Worm (Caenorhabditis elegans) whole organism, L3 larva: ENCODE data around the gene F53C11.5.

Source experiments
- R02D3.7 ChIP-seq: fragments of 150-350 bp; optimal IDR thresholded peaks from 2 replicates; lab custom pipeline; 2014; ENCODE audit warnings: missing biosample characterization, missing genetic modification characterization
- ZK546.5 ChIP-seq: sonication (generic microtip); optimal IDR thresholded peaks from 2 replicates; lab custom pipeline; 2017; ENCODE audit warnings: missing biosample characterization, missing genetic modification characterization
- ama-1 ChIP-seq: fragments of 150-350 bp; optimal IDR thresholded peaks from 2 replicates; lab custom pipeline; 2018
- ceh-16 ChIP-seq: sonication (generic microtip); optimal IDR thresholded peaks from 2 replicates; lab custom pipeline; 2017; ENCODE audit warnings: missing biosample characterization, missing genetic modification characterization
- ceh-28 ChIP-seq: fragments of 150-350 bp; optimal IDR thresholded peaks from 2 replicates; lab custom pipeline; 2014; ENCODE audit warnings: missing biosample characterization, missing genetic modification reagents, missing genetic modification characterization
- ceh-9 ChIP-seq: sonication (generic microtip); optimal IDR thresholded peaks from 2 replicates; lab custom pipeline; 2018; ENCODE audit warnings: missing biosample characterization, missing genetic modification characterization
- egl-5 ChIP-seq: fragments of 150-350 bp; optimal IDR thresholded peaks from 2 replicates; lab custom pipeline; 2017; ENCODE audit warnings: missing biosample characterization, missing genetic modification reagents, missing genetic modification characterization, inconsistent platforms
- elt-1 ChIP-seq: fragments of 150-350 bp; optimal IDR thresholded peaks from 2 replicates; lab custom pipeline; 2014; ENCODE audit warnings: missing biosample characterization, missing genetic modification characterization
- elt-2 ChIP-seq: sonication (generic microtip); optimal IDR thresholded peaks from 2 replicates; lab custom pipeline; 2016; ENCODE audit warnings: missing genetic modification reagents, mild to moderate bottlenecking, missing genetic modification characterization, missing compliant biosample characterization
- elt-3 ChIP-seq, 3 experiments: fragments of 150-350 bp in 1 of 3; sonication (generic microtip) in 2 of 3; optimal IDR thresholded peaks; 2 replicates in 2 of 3; 4 replicates in 1 of 3; lab custom pipeline; 2014 to 2017; ENCODE audit warnings: missing biosample characterization in 3 of 3, missing genetic modification characterization in 3 of 3
- fkh-10 ChIP-seq: sonication (generic microtip); optimal IDR thresholded peaks from 2 replicates; lab custom pipeline; 2017; ENCODE audit warnings: missing biosample characterization, missing genetic modification reagents, missing genetic modification characterization
- fkh-2 ChIP-seq: fragments of 150-350 bp; optimal IDR thresholded peaks from 2 replicates; lab custom pipeline; 2014; ENCODE audit warnings: missing biosample characterization, missing genetic modification reagents, missing genetic modification characterization
- fos-1 ChIP-seq: fragments of 150-350 bp; optimal IDR thresholded peaks from 2 replicates; lab custom pipeline; 2014; ENCODE audit warnings: missing biosample characterization, missing genetic modification characterization
- hmg-11 ChIP-seq: sonication (generic microtip); optimal IDR thresholded peaks from 2 replicates; lab custom pipeline; 2016; ENCODE audit warnings: missing genetic modification characterization, missing compliant biosample characterization
- jun-1 ChIP-seq: fragments of 150-350 bp; optimal IDR thresholded peaks from 2 replicates; lab custom pipeline; 2014; ENCODE audit warnings: missing biosample characterization, missing genetic modification reagents, missing genetic modification characterization
- lin-39 ChIP-seq: fragments of 150-350 bp; optimal IDR thresholded peaks from 2 replicates; lab custom pipeline; 2018; ENCODE audit warnings: missing biosample characterization, missing genetic modification reagents, missing genetic modification characterization
- lsy-12 ChIP-seq: sonication (generic microtip); optimal IDR thresholded peaks from 2 replicates; lab custom pipeline; 2016; ENCODE audit warnings: mild to moderate bottlenecking, missing genetic modification characterization, missing compliant biosample characterization
- mdl-1 ChIP-seq: fragments of 150-350 bp; optimal IDR thresholded peaks from 2 replicates; lab custom pipeline; 2014; ENCODE audit warnings: missing biosample characterization, missing genetic modification characterization
- mml-1 ChIP-seq: fragments of 150-350 bp; sonication (generic microtip); optimal IDR thresholded peaks from 3 replicates; lab custom pipeline; 2014; ENCODE audit warnings: missing biosample characterization, missing genetic modification characterization
- nfya-1 ChIP-seq: sonication (generic microtip); optimal IDR thresholded peaks from 2 replicates; lab custom pipeline; 2017; ENCODE audit warnings: missing genetic modification characterization, mild to moderate bottlenecking, missing compliant biosample characterization, antibody characterized with exemption, moderate library complexity; ENCODE audit not compliant: insufficient read depth
- nhr-23 ChIP-seq: fragments of 150-350 bp; optimal IDR thresholded peaks from 2 replicates; lab custom pipeline; 2014; ENCODE audit warnings: missing biosample characterization, missing genetic modification reagents, missing genetic modification characterization
- nhr-25 ChIP-seq: sonication (generic microtip); optimal IDR thresholded peaks from 2 replicates; lab custom pipeline; 2017; ENCODE audit warnings: missing biosample characterization, missing genetic modification characterization
- nhr-28 ChIP-seq: fragments of 150-350 bp; optimal IDR thresholded peaks from 2 replicates; lab custom pipeline; 2014; ENCODE audit warnings: missing biosample characterization, missing genetic modification characterization
- nhr-43 ChIP-seq: sonication (generic microtip); optimal IDR thresholded peaks from 2 replicates; lab custom pipeline; 2016; ENCODE audit warnings: mild to moderate bottlenecking, missing genetic modification characterization, missing compliant biosample characterization; ENCODE audit not compliant: poor library complexity, severe bottlenecking
- nhr-67 ChIP-seq: fragments of 150-350 bp; optimal IDR thresholded peaks from 2 replicates; lab custom pipeline; 2014; ENCODE audit warnings: missing biosample characterization, missing genetic modification characterization
- nhr-76 ChIP-seq: fragments of 150-350 bp; sonication (generic microtip); optimal IDR thresholded peaks from 5 replicates; lab custom pipeline; 2014; ENCODE audit warnings: missing biosample characterization, missing genetic modification characterization
- nhr-77 ChIP-seq: fragments of 150-350 bp; optimal IDR thresholded peaks from 2 replicates; lab custom pipeline; 2014; ENCODE audit warnings: missing biosample characterization, missing genetic modification characterization
- pha-4 ChIP-seq: fragments of 150-350 bp; optimal IDR thresholded peaks from 2 replicates; lab custom pipeline; 2014; ENCODE audit warnings: missing biosample characterization, missing genetic modification reagents, missing genetic modification characterization
- pqm-1 ChIP-seq: fragments of 150-350 bp; optimal IDR thresholded peaks from 2 replicates; lab custom pipeline; 2017; ENCODE audit warnings: missing biosample characterization, missing genetic modification characterization, inconsistent platforms
- sea-2 ChIP-seq: fragments of 150-350 bp; sonication (generic microtip); optimal IDR thresholded peaks from 4 replicates; lab custom pipeline; 2014; ENCODE audit warnings: missing biosample characterization, missing genetic modification reagents, missing genetic modification characterization
- skn-1 ChIP-seq: fragments of 150-350 bp; optimal IDR thresholded peaks from 2 replicates; lab custom pipeline; 2014; ENCODE audit warnings: missing biosample characterization, missing genetic modification characterization
- snpc-4 ChIP-seq: fragments of 150-350 bp; optimal IDR thresholded peaks from 2 replicates; lab custom pipeline; 2014; ENCODE audit warnings: missing biosample characterization, missing genetic modification characterization
- unc-39 ChIP-seq: sonication (generic microtip); optimal IDR thresholded peaks from 4 replicates; lab custom pipeline; 2017; ENCODE audit warnings: missing biosample characterization, missing genetic modification characterization
- unc-62 ChIP-seq: fragments of 150-350 bp; sonication (generic microtip); optimal IDR thresholded peaks from 4 replicates; lab custom pipeline; 2014; ENCODE audit warnings: missing biosample characterization, missing genetic modification reagents, missing genetic modification characterization
- zag-1 ChIP-seq: fragments of 150-350 bp; optimal IDR thresholded peaks from 2 replicates; lab custom pipeline; 2014; ENCODE audit warnings: missing biosample characterization, missing genetic modification characterization

The F53C11.5 gene

DNA sequence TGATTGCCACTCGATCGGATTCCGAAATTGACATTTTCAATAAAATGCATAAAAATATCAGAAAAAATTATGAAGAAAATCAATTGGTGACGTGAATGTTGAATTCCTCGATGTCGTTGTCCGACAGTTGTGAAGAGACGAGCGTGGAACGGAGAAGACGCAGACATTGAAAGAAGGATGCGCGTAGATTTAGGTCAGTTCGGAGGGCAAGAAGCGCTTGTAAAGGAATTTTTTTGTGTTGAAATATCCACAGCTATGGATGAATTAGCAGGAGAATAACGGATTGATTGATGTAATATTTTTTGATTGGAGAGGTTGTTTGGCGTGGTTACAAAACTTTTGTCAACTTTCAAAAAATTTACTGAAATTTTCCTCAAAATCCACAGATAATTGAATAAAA is 19.0 kb upstream of the F53C11.5 start, which contains the start of gene F20G2.3:
Gene F20G2.3, minus strand, starts transcription at position 101 of the 400 bp plus-strand sequence.
- TF ChIP-seq ceh-28 (no peak), nhr-23 (peak; percentile 63)

DNA sequence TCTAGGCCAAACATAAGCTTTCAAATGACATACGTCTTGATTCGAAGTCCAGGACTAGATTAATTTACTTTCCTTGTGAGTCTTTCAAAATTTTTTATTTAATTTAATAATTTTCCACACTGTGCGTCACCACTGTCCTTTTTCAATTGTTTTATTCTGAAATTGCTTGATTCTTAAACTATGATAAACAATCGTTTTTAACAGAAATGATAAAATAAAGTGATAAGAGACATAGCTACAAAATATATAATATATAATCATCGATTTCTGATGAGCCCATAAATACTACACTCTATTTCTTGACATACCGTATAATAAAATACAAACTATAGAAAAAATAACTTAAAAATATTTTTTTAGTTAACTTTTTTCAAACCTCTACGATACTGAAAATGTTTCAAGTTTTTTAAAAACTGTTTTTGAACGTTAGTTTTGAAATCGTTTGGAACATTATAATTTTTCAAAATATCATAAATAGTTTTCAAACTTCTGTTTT is 18.4 kb upstream of the F53C11.5 start, which contains the start of gene nas-24:
Gene nas-24, plus strand, starts transcription at position 446 of the 496 bp plus-strand sequence.
- peak; percentile 85 for TF ChIP-seq pqm-1
- TF ChIP-seq nhr-67 (tag; lab: Kevin White, UChicago): no peak
- TF ChIP-seq elt-1 (tag; lab: Kevin White, UChicago): no peak
- peak; percentile 51 for TF ChIP-seq elt-2
- TF ChIP-seq jun-1 (tag; lab: Kevin White, UChicago): no peak

DNA sequence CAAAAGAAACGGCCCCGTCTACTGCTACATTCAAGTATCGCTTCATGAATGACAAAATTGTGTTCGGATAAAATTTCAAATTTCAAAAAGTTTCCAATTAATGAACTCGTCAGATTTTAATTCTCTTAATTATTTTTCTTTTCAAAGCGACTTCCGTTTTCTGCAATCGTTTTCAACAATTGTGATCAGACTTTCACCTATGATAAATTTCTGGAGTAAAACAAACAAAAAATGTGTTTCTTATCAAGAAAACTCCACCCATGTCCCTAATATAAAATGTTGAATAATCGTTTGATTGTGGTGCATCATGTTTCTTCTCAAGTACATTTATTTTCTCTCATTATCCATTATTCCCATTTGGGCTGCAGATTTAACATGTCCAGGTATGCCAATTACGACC is 16.1 kb upstream of the F53C11.5 start, which contains the start of gene F20G2.5:
Gene F20G2.5, plus strand, starts transcription at position 301 of the 400 bp plus-strand sequence.
- TF ChIP-seq pqm-1 (peak; percentile 40), elt-2 (peak; percentile 40), nfya-1 (tag; lab: Kevin White, UChicago) (no peak)

DNA sequence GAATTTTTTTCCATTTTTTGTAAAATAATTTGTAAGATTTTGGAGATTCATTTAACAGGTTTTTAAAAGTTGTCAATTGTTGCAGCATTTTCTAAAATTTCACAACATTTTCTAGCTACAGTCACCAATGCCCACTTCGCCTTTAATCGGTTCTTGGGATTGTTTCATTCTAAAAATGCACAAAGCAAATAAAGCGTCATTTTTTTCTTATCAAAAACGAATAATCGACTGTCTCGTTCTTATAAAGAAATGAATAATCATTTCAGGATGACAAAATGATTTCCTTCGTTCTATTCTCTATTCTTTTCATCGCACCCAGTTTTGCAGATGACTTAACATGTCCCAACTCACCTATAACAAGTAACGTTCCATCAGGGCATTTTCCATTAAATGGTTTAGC is 11.8 kb upstream of the F53C11.5 start, which contains the start of gene F53C11.1:
Gene F53C11.1, plus strand, starts transcription at position 268 of the 400 bp plus-strand sequence.
- TF ChIP-seq egl-5 (tag; lab: Kevin White, UChicago): no peak
- no peak for TF ChIP-seq nhr-67 (tag; lab: Kevin White, UChicago)
- TF ChIP-seq pha-4 (tag; lab: Kevin White, UChicago): no peak
- TF ChIP-seq nfya-1 (tag; lab: Kevin White, UChicago): no peak
- no peak for TF ChIP-seq skn-1 (tag; lab: Kevin White, UChicago)
- no peak for TF ChIP-seq jun-1 (tag; lab: Kevin White, UChicago)
- no peak for TF ChIP-seq ama-1 (lab: Kevin White, UChicago)
- no peak for TF ChIP-seq unc-39 (tag; lab: Kevin White, UChicago)
- TF ChIP-seq fkh-2: no peak
- TF ChIP-seq elt-3 (tag; optimal IDR thresholded peaks at IDR 0.05; lab: Kevin White, UChicago): no peak
- TF ChIP-seq sea-2 (GFP tag; lab: Kevin White, UChicago): no peak
- no peak for TF ChIP-seq nhr-76 (tag; lab: Kevin White, UChicago)
- TF ChIP-seq elt-2: peak; percentile 28
- TF ChIP-seq fkh-10 (GFP tag; lab: Kevin White, UChicago): no peak
- no peak for TF ChIP-seq fos-1 (tag; lab: Kevin White, UChicago)
- TF ChIP-seq lsy-12 (tag; lab: Kevin White, UChicago): no peak
- TF ChIP-seq pqm-1: peak; percentile 73

DNA sequence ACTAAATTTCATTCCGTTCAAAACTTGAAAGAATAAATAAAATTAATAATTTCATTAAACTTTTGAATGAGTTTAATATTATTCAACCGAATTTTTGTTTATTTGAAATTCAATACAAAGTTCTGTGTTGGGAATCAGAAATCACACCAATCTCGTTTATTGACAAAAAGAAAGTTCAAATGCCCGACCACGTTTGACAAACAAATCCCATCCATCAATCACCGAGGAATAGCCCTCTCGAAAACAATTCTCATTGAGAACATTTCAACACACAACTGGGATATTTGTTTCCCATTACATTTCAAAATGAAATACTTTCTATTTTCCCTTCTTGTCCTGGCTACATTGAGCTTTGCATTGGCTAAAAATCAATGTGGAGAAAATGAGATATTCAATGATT is 9.5 kb upstream of the F53C11.5 start, which contains the start of gene F53C11.9:
Gene F53C11.9, plus strand, starts transcription at position 159 of the 400 bp plus-strand sequence.
- TF ChIP-seq snpc-4 (tag; lab: Kevin White, UChicago) (no peak), egl-5 (tag; lab: Kevin White, UChicago) (peak; percentile 96), nfya-1 (tag; lab: Kevin White, UChicago) (peak; percentile 10), lsy-12 (tag; lab: Kevin White, UChicago) (no peak), unc-62 (GFP tag; lab: Kevin White, UChicago) (peak; percentile 32), pha-4 (tag; lab: Kevin White, UChicago) (peak; percentile 52), lin-39 (tag; lab: Kevin White, UChicago) (peak; percentile 72)

DNA sequence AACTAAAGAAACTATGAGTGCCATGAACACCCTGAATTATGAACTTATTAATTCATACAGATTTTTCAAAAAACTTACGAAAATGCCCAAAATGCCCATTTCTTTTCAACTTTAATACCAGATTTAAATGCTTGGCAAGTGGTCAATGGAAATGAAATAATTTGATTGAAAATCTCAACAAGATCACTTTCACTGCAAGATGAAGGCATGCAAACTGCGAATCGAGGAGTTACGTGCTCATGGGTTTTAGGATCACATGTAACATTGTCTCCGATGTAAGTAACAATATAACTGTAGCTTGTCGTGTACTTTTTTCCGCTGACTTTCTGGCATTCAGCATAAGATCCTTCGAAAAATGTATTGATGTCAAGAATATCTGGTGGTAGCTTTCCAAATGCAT is 6.4 kb upstream of the F53C11.5 start:
- TF ChIP-seq ZK546.5 (tag; lab: Kevin White, UChicago) (no peak), mml-1 (tag; lab: Kevin White, UChicago) (no peak), snpc-4 (tag; lab: Kevin White, UChicago) (no peak), nhr-76 (tag; lab: Kevin White, UChicago) (no peak), R02D3.7 (no peak), lin-39 (tag; lab: Kevin White, UChicago) (no peak), sea-2 (GFP tag; lab: Kevin White, UChicago) (no peak), hmg-11 (no peak), pqm-1 (no peak), egl-5 (tag; lab: Kevin White, UChicago) (no peak)

DNA sequence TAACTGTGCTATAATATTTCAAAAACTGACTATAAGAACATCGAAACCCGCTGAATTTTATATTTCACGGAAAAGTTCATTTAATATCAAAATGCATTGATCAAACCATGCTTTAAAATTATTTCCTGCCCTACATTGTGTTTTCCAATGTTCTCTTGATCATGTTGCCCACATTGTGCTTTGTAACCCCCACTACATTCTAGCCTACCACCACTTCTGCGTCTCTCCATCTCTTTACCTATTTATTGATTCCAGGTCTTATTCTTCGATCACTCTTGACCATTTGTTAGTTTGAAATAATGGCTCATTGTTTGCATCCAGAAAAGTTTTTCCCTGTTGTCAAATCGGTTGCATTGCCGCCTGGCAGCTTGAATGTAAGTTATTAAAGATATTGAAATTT is 5.2 kb upstream of the F53C11.5 start, which contains the start of gene decr-1.1:
Gene decr-1.1, plus strand, starts transcription at position 210 of the 400 bp plus-strand sequence.
- TF ChIP-seq pqm-1 (peak; percentile 64), fos-1 (tag; lab: Kevin White, UChicago) (no peak), elt-1 (tag; lab: Kevin White, UChicago) (no peak), nhr-28 (tag; lab: Kevin White, UChicago) (no peak), skn-1 (tag; lab: Kevin White, UChicago) (no peak), R02D3.7 (no peak), ceh-9 (no peak), lin-39 (tag; lab: Kevin White, UChicago) (no peak), nfya-1 (tag; lab: Kevin White, UChicago) (peak; percentile 7), elt-2 (peak; percentile 49), zag-1 (tag; lab: Kevin White, UChicago) (no peak), pha-4 (tag; lab: Kevin White, UChicago) (peak; percentile 37), ama-1 (lab: Kevin White, UChicago) (no peak), nhr-76 (tag; lab: Kevin White, UChicago) (no peak), nhr-67 (tag; lab: Kevin White, UChicago) (no peak), nhr-43 (tag; lab: Kevin White, UChicago) (no peak), mdl-1 (tag; lab: Kevin White, UChicago) (no peak), unc-39 (tag; lab: Kevin White, UChicago) (no peak), snpc-4 (tag; lab: Kevin White, UChicago) (no peak), nhr-77 (no peak), jun-1 (tag; lab: Kevin White, UChicago) (no peak), ceh-16 (tag; lab: Kevin White, UChicago) (no peak), nhr-25 (no peak), unc-62 (GFP tag; lab: Kevin White, UChicago) (no peak)
